Fruit fly (Drosophila melanogaster) whole organism, embryonic: ENCODE measurements around the gene AsnRS.

Experiments
- Awh ChIP-seq: fragments of 200-800 bp; sonication (Bioruptor generic); IDR thresholded peaks from 2 replicates; pipeline ENCODE4, ENCODE4 v1.3.6; 2022; ENCODE audit warnings: missing biosample characterization, missing genetic modification characterization
- B-H2 ChIP-seq: fragments of 200-800 bp; sonication (Bioruptor generic); optimal IDR thresholded peaks from 2 replicates; lab custom pipeline; 2018; ENCODE audit warnings: missing biosample characterization, mild to moderate bottlenecking, missing genetic modification characterization
- CG10462 ChIP-seq: fragments of 200-800 bp; sonication (Bioruptor generic); optimal IDR thresholded peaks from 2 replicates; lab custom pipeline; 2016; ENCODE audit warnings: missing biosample characterization, missing genetic modification characterization
- CG10543 ChIP-seq: fragments of 200-800 bp; sonication (Bioruptor generic); optimal IDR thresholded peaks from 3 replicates; lab custom pipeline; 2017; ENCODE audit warnings: missing biosample characterization, mild to moderate bottlenecking, missing genetic modification characterization, moderate library complexity
- CG11504 ChIP-seq: fragments of 200-800 bp; sonication (Bioruptor generic); optimal IDR thresholded peaks from 3 replicates; lab custom pipeline; 2019; ENCODE audit warnings: missing biosample characterization, mild to moderate bottlenecking, missing genetic modification characterization, moderate library complexity
- CG11695 ChIP-seq: fragments of 200-800 bp; sonication (Bioruptor generic); IDR thresholded peaks from 3 replicates; pipeline ENCODE4 v1.3.6; 2022; ENCODE audit warnings: missing biosample characterization, missing genetic modification characterization
- CG11696 ChIP-seq: fragments of 200-800 bp; sonication (Bioruptor generic); IDR thresholded peaks from 2 replicates; pipeline ENCODE4 v1.3.6; 2022; ENCODE audit warnings: missing biosample characterization, missing genetic modification characterization
- CG13287 ChIP-seq: fragments of 200-800 bp; sonication (Bioruptor generic); IDR thresholded peaks from 2 replicates; pipeline ENCODE4 v1.3.6; 2022; ENCODE audit warnings: missing biosample characterization, missing genetic modification characterization; ENCODE audit not compliant: partially characterized antibody
- CG15601 ChIP-seq: fragments of 200-800 bp; sonication (Bioruptor generic); optimal IDR thresholded peaks from 3 replicates; lab custom pipeline; 2019; ENCODE audit warnings: missing biosample characterization, mild to moderate bottlenecking, missing genetic modification characterization, moderate library complexity
- CG17912 ChIP-seq: fragments of 200-800 bp; sonication (Bioruptor generic); optimal IDR thresholded peaks from 2 replicates; lab custom pipeline; 2018; ENCODE audit warnings: missing biosample characterization, mild to moderate bottlenecking, missing genetic modification characterization
- CG18011 ChIP-seq: fragments of 200-800 bp; sonication (Bioruptor generic); optimal IDR thresholded peaks from 2 replicates; lab custom pipeline; 2017; ENCODE audit warnings: missing biosample characterization, missing genetic modification characterization, mild to moderate bottlenecking, moderate library complexity, missing genotype
- CG18599 ChIP-seq: fragments of 200-800 bp; sonication (Bioruptor generic); optimal IDR thresholded peaks from 3 replicates; lab custom pipeline; 2017; ENCODE audit warnings: missing biosample characterization, missing genetic modification characterization, mild to moderate bottlenecking, moderate library complexity, missing genetic modification reagents
- CG18764 ChIP-seq: fragments of 200-800 bp; sonication (Bioruptor generic); optimal IDR thresholded peaks from 3 replicates; lab custom pipeline; 2016; ENCODE audit warnings: missing biosample characterization, missing genetic modification characterization
- CG3281 ChIP-seq: fragments of 200-800 bp; sonication (Bioruptor generic); optimal IDR thresholded peaks from 3 replicates; lab custom pipeline; 2017; ENCODE audit warnings: missing biosample characterization, mild to moderate bottlenecking, missing genetic modification characterization
- CG3726 ChIP-seq: fragments of 200-800 bp; sonication (Bioruptor generic); IDR thresholded peaks from 3 replicates; pipeline ENCODE4, ENCODE4 v1.3.6; 2022; ENCODE audit warnings: missing biosample characterization, missing genetic modification characterization
- CG5180 ChIP-seq: fragments of 200-800 bp; sonication (Bioruptor generic); optimal IDR thresholded peaks from 3 replicates; lab custom pipeline; 2017; ENCODE audit warnings: missing biosample characterization, missing genetic modification characterization, mild to moderate bottlenecking, moderate library complexity, missing genetic modification reagents
- CG5245 ChIP-seq: fragments of 200-800 bp; sonication (Bioruptor generic); optimal IDR thresholded peaks from 3 replicates; lab custom pipeline; 2016; ENCODE audit warnings: missing biosample characterization, missing genetic modification characterization
- CG6654 ChIP-seq: fragments of 200-800 bp; sonication (Bioruptor generic); optimal IDR thresholded peaks from 2 replicates; lab custom pipeline; 2017; ENCODE audit warnings: missing biosample characterization, mild to moderate bottlenecking, missing genetic modification characterization
- CG6765 ChIP-seq: fragments of 200-800 bp; sonication (Bioruptor generic); optimal IDR thresholded peaks from 3 replicates; lab custom pipeline; 2017; ENCODE audit warnings: missing biosample characterization, mild to moderate bottlenecking, missing genetic modification characterization
- CG6813 ChIP-seq: fragments of 200-800 bp; sonication (Bioruptor generic); optimal IDR thresholded peaks from 2 replicates; lab custom pipeline; 2017; ENCODE audit warnings: missing biosample characterization, missing genetic modification characterization, mild to moderate bottlenecking, moderate library complexity, missing genetic modification reagents
- CG9437 ChIP-seq: fragments of 200-800 bp; sonication (Bioruptor generic); optimal IDR thresholded peaks from 2 replicates; lab custom pipeline; 2018; ENCODE audit warnings: missing biosample characterization, mild to moderate bottlenecking, missing genetic modification characterization
- CG9876 ChIP-seq: fragments of 200-800 bp; sonication (Bioruptor generic); optimal IDR thresholded peaks from 2 replicates; lab custom pipeline; 2016; ENCODE audit warnings: missing biosample characterization, missing genetic modification characterization
- ERR ChIP-seq: fragments of 200-800 bp; sonication (Bioruptor generic); optimal IDR thresholded peaks from 2 replicates; lab custom pipeline; 2016; ENCODE audit warnings: missing biosample characterization, missing genetic modification characterization
- Elba2 ChIP-seq: fragments of 200-800 bp; sonication (Bioruptor generic); optimal IDR thresholded peaks from 3 replicates; lab custom pipeline; 2016; ENCODE audit warnings: missing biosample characterization, missing genetic modification characterization
- Ets97D ChIP-seq: fragments of 200-800 bp; sonication (Bioruptor generic); optimal IDR thresholded peaks from 3 replicates; lab custom pipeline; 2016; ENCODE audit warnings: missing biosample characterization, missing genetic modification characterization
- Hmx ChIP-seq: fragments of 200-800 bp; sonication (Bioruptor generic); optimal IDR thresholded peaks from 2 replicates; lab custom pipeline; 2016; ENCODE audit warnings: missing biosample characterization, missing genetic modification characterization
- MTF-1 ChIP-seq: fragments of 200-800 bp; sonication (Bioruptor generic); optimal IDR thresholded peaks from 2 replicates; lab custom pipeline; 2018; ENCODE audit warnings: missing biosample characterization, mild to moderate bottlenecking, missing genetic modification characterization, borderline replicate concordance
- Oli ChIP-seq: fragments of 200-800 bp; sonication (Bioruptor generic); optimal IDR thresholded peaks from 2 replicates; lab custom pipeline; 2018; ENCODE audit warnings: missing biosample characterization, mild to moderate bottlenecking, missing genetic modification characterization, moderate library complexity
- Optix ChIP-seq: fragments of 200-800 bp; sonication (Bioruptor generic); IDR thresholded peaks from 3 replicates; pipeline ENCODE4 v1.3.6; 2022; ENCODE audit warnings: missing biosample characterization, missing genetic modification characterization
- Ravus ChIP-seq: fragments of 200-800 bp; sonication (Bioruptor generic); IDR thresholded peaks from 2 replicates; pipeline ENCODE4 v1.3.6; 2022; ENCODE audit warnings: missing biosample characterization, missing genetic modification characterization
- Stat92E ChIP-seq, 3 experiments: fragments of >200 bp in 2 of 3; fragments of 200-800 bp in 1 of 3; sonication (Bioruptor generic) in 1 of 3; optimal IDR thresholded peaks; 2 replicates each; lab custom pipeline; 2017 to 2019; ENCODE audit warnings: missing biosample characterization in 3 of 3, missing genetic modification characterization in 3 of 3, mild to moderate bottlenecking in 1 of 3, moderate library complexity in 1 of 3
- Usf ChIP-seq: fragments of 200-800 bp; sonication (Bioruptor generic); optimal IDR thresholded peaks from 2 replicates; lab custom pipeline; 2017; ENCODE audit warnings: missing genotype, missing biosample characterization, missing genetic modification characterization
- ap ChIP-seq: fragments of 200-800 bp; sonication (Bioruptor generic); IDR thresholded peaks from 2 replicates; pipeline ENCODE4 v1.3.6; 2022; ENCODE audit warnings: missing biosample characterization, missing genetic modification characterization
- bab2 ChIP-seq: fragments of 200-800 bp; sonication (Bioruptor generic); optimal IDR thresholded peaks from 2 replicates; lab custom pipeline; 2016; ENCODE audit warnings: missing biosample characterization, missing genetic modification characterization
- fd96Cb ChIP-seq: fragments of 200-800 bp; sonication (Bioruptor generic); optimal IDR thresholded peaks from 2 replicates; lab custom pipeline; 2018; ENCODE audit warnings: missing biosample characterization, mild to moderate bottlenecking, missing genetic modification characterization, moderate library complexity
- fru ChIP-seq: fragments of >200 bp; optimal IDR thresholded peaks from 2 replicates; lab custom pipeline; 2017
- ftz-f1 ChIP-seq: fragments of 200-800 bp; sonication (Bioruptor generic); optimal IDR thresholded peaks from 2 replicates; lab custom pipeline; 2016; ENCODE audit warnings: missing biosample characterization, missing genetic modification characterization
- gfzf ChIP-seq: fragments of 200-800 bp; sonication (Bioruptor generic); optimal IDR thresholded peaks from 2 replicates; lab custom pipeline; 2016; ENCODE audit warnings: missing biosample characterization, mild to moderate bottlenecking, missing genetic modification characterization, moderate library complexity
- hb ChIP-seq: fragments of 200-800 bp; sonication (Bioruptor generic); IDR thresholded peaks from 3 replicates; pipeline ENCODE4 v1.3.6; 2022; ENCODE audit warnings: missing biosample characterization, missing genetic modification characterization; ENCODE audit not compliant: partially characterized antibody
- hbn ChIP-seq: fragments of 200-800 bp; sonication (Bioruptor generic); IDR thresholded peaks from 2 replicates; pipeline ENCODE4 v1.3.6; 2022; ENCODE audit warnings: missing biosample characterization, missing genetic modification characterization; ENCODE audit not compliant: partially characterized antibody
- jigr1 ChIP-seq: fragments of 200-800 bp; sonication (Bioruptor generic); IDR thresholded peaks from 3 replicates; pipeline ENCODE4 v1.3.6; 2022; ENCODE audit warnings: missing biosample characterization, missing genetic modification characterization
- lab ChIP-seq: fragments of 200-800 bp; sonication (Bioruptor generic); optimal IDR thresholded peaks from 3 replicates; lab custom pipeline; 2017; ENCODE audit warnings: missing biosample characterization, missing genetic modification characterization, mild to moderate bottlenecking, moderate library complexity, missing genetic modification reagents
- mld ChIP-seq: fragments of 200-800 bp; sonication (Bioruptor generic); IDR thresholded peaks from 3 replicates; pipeline ENCODE4 v1.3.6; 2022; ENCODE audit warnings: missing biosample characterization, missing genetic modification characterization; ENCODE audit not compliant: partially characterized antibody
- peb ChIP-seq: fragments of 200-800 bp; sonication (Bioruptor generic); IDR thresholded peaks from 2 replicates; pipeline ENCODE4 v1.3.6; 2022; ENCODE audit warnings: missing biosample characterization, missing genetic modification characterization
- sc ChIP-seq, 3 experiments: fragments of >200 bp in 2 of 3; fragments of 200-800 bp in 1 of 3; sonication (Bioruptor generic) in 1 of 3; optimal IDR thresholded peaks; 2 replicates in 2 of 3; 3 replicates in 1 of 3; lab custom pipeline; 2017; ENCODE audit warnings: mild to moderate bottlenecking in 1 of 3, missing biosample characterization in 1 of 3, missing genetic modification characterization in 1 of 3, missing genetic modification reagents in 1 of 3
- sd ChIP-seq: fragments of 200-800 bp; sonication (Bioruptor generic); optimal IDR thresholded peaks from 3 replicates; lab custom pipeline; 2018; ENCODE audit warnings: missing biosample characterization, mild to moderate bottlenecking, missing genetic modification characterization, moderate library complexity
- sr ChIP-seq: fragments of 200-800 bp; sonication (Bioruptor generic); IDR thresholded peaks from 3 replicates; pipeline ENCODE4 v1.3.6; 2022; ENCODE audit warnings: missing biosample characterization, missing genetic modification characterization
- sug ChIP-seq: fragments of 200-800 bp; optimal IDR thresholded peaks from 2 replicates; lab custom pipeline; 2019; ENCODE audit warnings: missing biosample characterization, mild to moderate bottlenecking, missing genetic modification characterization, moderate library complexity
- trem ChIP-seq: fragments of 200-800 bp; optimal IDR thresholded peaks from 3 replicates; lab custom pipeline; 2019; ENCODE audit warnings: missing biosample characterization, mild to moderate bottlenecking, missing genetic modification characterization, moderate library complexity
- twi ChIP-seq: fragments of 200-800 bp; optimal IDR thresholded peaks from 2 replicates; lab custom pipeline; 2019; ENCODE audit warnings: missing biosample characterization, mild to moderate bottlenecking, missing genetic modification characterization, moderate library complexity

Gene AsnRS

DNA sequence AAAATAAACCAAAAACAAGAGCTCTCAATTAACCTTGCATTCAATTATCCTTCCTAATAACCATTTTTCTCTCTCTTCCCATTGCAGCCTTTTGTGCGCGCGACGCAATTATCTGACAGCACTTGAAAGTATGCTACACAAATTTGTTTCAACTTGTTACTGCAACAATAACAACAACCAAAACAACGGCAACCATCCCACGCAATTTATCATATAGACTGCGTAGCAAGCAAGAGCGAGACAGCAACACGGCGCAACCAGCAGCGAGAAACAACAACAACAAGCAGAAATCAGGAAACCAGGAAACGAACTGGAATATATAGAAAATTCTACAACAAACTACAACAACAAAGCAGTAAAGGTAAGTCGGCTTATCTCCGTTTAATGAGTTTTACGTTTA lies 34.2 kb upstream of the AsnRS start (continued):
- TF ChIP-seq CG18764 (GFP tag; lab: Kevin White, UChicago) (no peak), CG13287 (GFP tag; lab: Robert Waterston, UW) (peak; percentile 43; the same call in 1 of the 2 replicates), CG10543 (GFP tag; lab: Kevin White, UChicago) (no peak), CG9876 (GFP tag; lab: Kevin White, UChicago) (no peak), hbn (GFP tag; lab: Robert Waterston, UW) (no peak), ERR (GFP tag; lab: Kevin White, UChicago) (no peak), CG17912 (no peak), MTF-1 (no peak), peb (GFP tag; lab: Robert Waterston, UW) (no peak), sug (tag; lab: Kevin White, UChicago) (peak; percentile 22), CG3726 (no peak), ap (GFP tag; lab: Robert Waterston, UW) (no peak), trem (peak; percentile 11), Stat92E (GFP tag; optimal IDR thresholded peaks at IDR 0.05; lab: Kevin White, UChicago) (no peak), CG10462 (no peak), lab (GFP tag; lab: Kevin White, UChicago) (no peak), Ravus (no peak), hb (GFP tag; lab: Robert Waterston, UW) (no peak), Elba2 (GFP tag; lab: Kevin White, UChicago) (no peak), CG6654 (GFP tag; lab: Kevin White, UChicago) (no peak), B-H2 (peak; percentile 24), twi (tag; lab: Kevin White, UChicago) (no peak), sd (tag; lab: Kevin White, UChicago) (peak; percentile 21), CG11695 (0 out of 3 replicates have a peak, but pooled peaks have one; percentile 11), sr (GFP tag; lab: Robert Waterston, UW) (peak; percentile 100), CG15601 (tag; lab: Kevin White, UChicago) (peak; percentile 94), ftz-f1 (GFP tag; lab: Kevin White, UChicago) (peak; percentile 41), CG11504 (tag; lab: Kevin White, UChicago) (no peak), CG5245 (no peak), CG9437 (GFP tag; lab: Kevin White, UChicago) (peak; percentile 5), CG5180 (GFP tag; lab: Kevin White, UChicago) (peak; percentile 68), gfzf (GFP tag; lab: Kevin White, UChicago) (no peak), Ets97D (GFP tag; lab: Kevin White, UChicago) (no peak), CG18011 (no peak), Hmx (GFP tag; lab: Kevin White, UChicago) (no peak), bab2 (GFP tag; lab: Kevin White, UChicago) (no peak), Oli (no peak), jigr1 (GFP tag; lab: Robert Waterston, UW) (no peak), Awh (no peak), Usf (GFP tag; lab: Kevin White, UChicago) (no peak), Optix (GFP tag; lab: Robert Waterston, UW) (no peak), sc (optimal IDR thresholded peaks at IDR 0.05; lab: Kevin White, UChicago) (no peak), sc (GFP tag; optimal IDR thresholded peaks at IDR 0.05; lab: Kevin White, UChicago) (no peak), CG18599 (GFP tag; lab: Kevin White, UChicago) (no peak), CG6813 (GFP tag; lab: Kevin White, UChicago) (no peak), mld (GFP tag; lab: Robert Waterston, UW) (no peak), CG11696 (GFP tag; lab: Robert Waterston, UW) (no peak), fd96Cb (tag; lab: Kevin White, UChicago) (no peak), CG6765 (GFP tag; lab: Kevin White, UChicago) (no peak), fru (lab: Kevin White, UChicago) (no peak), CG3281 (GFP tag; lab: Kevin White, UChicago) (no peak)
